Fruit fly (Drosophila melanogaster): ENCODE data around the gene CG33630.

- TF ChIP-seq psq (optimal IDR thresholded peaks at IDR 0.05) (no peak), insv (optimal IDR thresholded peaks at IDR 0.05) (no peak), h (optimal IDR thresholded peaks at IDR 0.05) (no peak)
These were observed 13.8 kb upstream of the CG33630 start, which contains the start of gene CG12811 for dm6 chr3R:10048775-10048841.
